Fruit fly (Drosophila melanogaster): ENCODE results near the gene CG7272.

Gene CG7272

DNA sequence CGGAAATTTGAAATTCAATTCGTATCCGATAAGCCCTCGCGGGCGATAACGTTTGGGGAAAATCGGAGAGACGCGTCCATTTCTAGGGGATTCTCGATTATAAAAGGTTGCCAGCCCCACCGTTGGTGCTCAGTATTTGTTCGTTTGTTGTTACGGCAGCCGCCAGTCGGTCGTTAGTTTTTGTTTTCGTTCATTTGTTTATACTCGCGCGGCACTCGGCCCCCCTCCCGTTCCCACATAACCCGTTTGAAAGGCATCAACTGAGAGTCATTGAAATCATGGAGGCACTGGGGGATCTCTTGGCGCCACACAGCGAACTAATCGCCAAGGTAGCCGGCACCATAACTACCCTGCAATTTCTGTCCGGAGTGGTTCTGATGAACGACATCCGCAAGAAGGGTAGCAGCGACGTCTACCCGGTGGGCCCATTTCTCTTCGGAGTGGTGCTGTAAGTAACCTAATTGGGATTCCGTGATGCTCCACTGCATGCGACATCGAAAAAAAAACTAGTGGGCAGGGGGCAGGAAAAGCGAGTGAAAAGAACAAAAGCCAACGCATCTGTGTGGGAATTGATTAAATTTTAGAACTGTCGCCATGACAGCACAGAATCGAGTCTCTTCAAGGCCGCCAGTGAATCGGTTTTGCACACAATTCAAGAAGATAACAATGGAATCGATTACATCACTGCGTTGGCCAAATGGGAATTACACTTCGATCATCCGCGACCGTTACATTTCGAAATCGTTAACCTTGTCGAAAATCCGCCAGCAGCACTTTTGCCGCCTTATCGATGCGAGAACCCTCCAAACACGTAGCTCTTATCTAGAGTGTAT, at the start of gene CG7272:
Gene CG7272 (plus strand): TSS at position 126 of the 833 bp plus-strand sequence.
- peak; percentile 22 for TF ChIP-seq CG7101 (tag; optimal IDR thresholded peaks at IDR 0.05)
- TF ChIP-seq pad (GFP tag; optimal IDR thresholded peaks at IDR 0.05), result no peak
- TF ChIP-seq kay (GFP tag; ENCODE audit: borderline replicate concordance), result no peak
- peak in 1 of 2 experiments; percentile 63 for TF ChIP-seq cnc (optimal IDR thresholded peaks at IDR 0.05)
- peak; percentile 43 for TF ChIP-seq CG12768 (GFP tag; optimal IDR thresholded peaks at IDR 0.05)
- peak; percentile 21 for TF ChIP-seq CG33017 (tag; optimal IDR thresholded peaks at IDR 0.05)
- TF ChIP-seq Mnt (GFP tag; optimal IDR thresholded peaks at IDR 0.05), result peak; percentile 74
- TF ChIP-seq cic (GFP tag; optimal IDR thresholded peaks at IDR 0.05), result peak; percentile 82
- TF ChIP-seq CG14711 (tag; optimal IDR thresholded peaks at IDR 0.05), result no peak
- no peak for TF ChIP-seq Hr96 (GFP tag; optimal IDR thresholded peaks at IDR 0.05)
- peak; percentile 0 for TF ChIP-seq Crg-1 (GFP tag; optimal IDR thresholded peaks at IDR 0.05)
- peak; percentile 16 for TF ChIP-seq CG11617 (GFP tag; optimal IDR thresholded peaks at IDR 0.05)
- TF ChIP-seq CG5204 (GFP tag; optimal IDR thresholded peaks at IDR 0.05), result no peak

DNA sequence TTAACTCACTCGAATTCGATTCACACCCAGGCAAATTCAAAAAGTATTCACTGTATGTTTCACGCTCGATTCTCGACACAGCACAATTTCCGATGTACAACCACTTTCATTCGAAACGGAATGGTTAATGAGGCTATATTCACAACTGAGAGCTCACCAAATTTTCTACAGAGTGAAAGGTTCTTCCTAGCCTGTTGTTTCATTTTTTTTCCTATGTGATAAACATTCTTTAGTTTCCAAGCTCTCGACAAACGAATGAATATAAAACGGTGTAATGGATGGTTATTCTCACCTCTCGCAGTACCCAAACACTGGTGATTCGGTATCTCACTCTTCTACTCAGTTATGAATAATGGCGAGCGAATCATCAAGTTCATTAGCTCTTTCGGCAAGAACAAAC, 26.7 kb upstream of the CG7272 start, which contains the start of gene cocoon:
Gene cocoon (minus strand): TSS at position 101 of the 400 bp plus-strand sequence.
- TF ChIP-seq CG11617 (GFP tag; optimal IDR thresholded peaks at IDR 0.05) (no peak), Hr96 (GFP tag; optimal IDR thresholded peaks at IDR 0.05) (no peak), CG12768 (GFP tag; optimal IDR thresholded peaks at IDR 0.05) (no peak), Mnt (GFP tag; optimal IDR thresholded peaks at IDR 0.05) (no peak), tj (GFP tag; optimal IDR thresholded peaks at IDR 0.05) (no peak), cic (GFP tag; optimal IDR thresholded peaks at IDR 0.05) (no peak), CG1620 (GFP tag; optimal IDR thresholded peaks at IDR 0.05) (no peak), CG5204 (GFP tag; optimal IDR thresholded peaks at IDR 0.05) (no peak), cnc (optimal IDR thresholded peaks at IDR 0.05) (no peak), kay (GFP tag; ENCODE audit: borderline replicate concordance) (no peak), bab1 (GFP tag; optimal IDR thresholded peaks at IDR 0.05) (no peak)

DNA sequence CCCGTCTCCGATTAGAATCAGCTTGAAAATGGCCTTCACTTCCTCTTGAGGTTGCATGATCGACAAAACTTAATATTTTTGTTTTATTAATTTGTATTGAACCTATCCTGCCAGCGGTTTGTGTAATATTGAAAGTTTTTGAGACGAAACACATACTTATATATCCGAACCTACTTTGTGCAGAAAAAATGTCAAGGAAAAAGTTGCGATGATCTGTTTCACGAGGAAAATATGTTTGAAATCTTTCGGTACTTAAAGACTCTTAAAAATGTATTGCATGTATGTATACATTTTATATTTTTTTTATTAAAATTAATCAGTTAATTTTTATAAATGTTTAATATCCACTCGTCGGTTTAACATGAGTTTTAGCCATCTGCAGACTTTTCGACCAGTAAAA, 15.4 kb upstream of the CG7272 start, which contains the start of gene Ran-like:
Gene Ran-like (minus strand): TSS at position 101 of the 400 bp plus-strand sequence.
- TF ChIP-seq CG7101 (tag; optimal IDR thresholded peaks at IDR 0.05), result no peak
- TF ChIP-seq Hr96 (GFP tag; optimal IDR thresholded peaks at IDR 0.05), result no peak
- TF ChIP-seq Mnt (GFP tag; optimal IDR thresholded peaks at IDR 0.05), result no peak
- no peak for TF ChIP-seq CG14711 (tag; optimal IDR thresholded peaks at IDR 0.05)
- no peak for TF ChIP-seq CG1620 (GFP tag; optimal IDR thresholded peaks at IDR 0.05)
- no peak for TF ChIP-seq cnc (optimal IDR thresholded peaks at IDR 0.05)
- no peak for TF ChIP-seq bab1 (GFP tag; optimal IDR thresholded peaks at IDR 0.05)

DNA sequence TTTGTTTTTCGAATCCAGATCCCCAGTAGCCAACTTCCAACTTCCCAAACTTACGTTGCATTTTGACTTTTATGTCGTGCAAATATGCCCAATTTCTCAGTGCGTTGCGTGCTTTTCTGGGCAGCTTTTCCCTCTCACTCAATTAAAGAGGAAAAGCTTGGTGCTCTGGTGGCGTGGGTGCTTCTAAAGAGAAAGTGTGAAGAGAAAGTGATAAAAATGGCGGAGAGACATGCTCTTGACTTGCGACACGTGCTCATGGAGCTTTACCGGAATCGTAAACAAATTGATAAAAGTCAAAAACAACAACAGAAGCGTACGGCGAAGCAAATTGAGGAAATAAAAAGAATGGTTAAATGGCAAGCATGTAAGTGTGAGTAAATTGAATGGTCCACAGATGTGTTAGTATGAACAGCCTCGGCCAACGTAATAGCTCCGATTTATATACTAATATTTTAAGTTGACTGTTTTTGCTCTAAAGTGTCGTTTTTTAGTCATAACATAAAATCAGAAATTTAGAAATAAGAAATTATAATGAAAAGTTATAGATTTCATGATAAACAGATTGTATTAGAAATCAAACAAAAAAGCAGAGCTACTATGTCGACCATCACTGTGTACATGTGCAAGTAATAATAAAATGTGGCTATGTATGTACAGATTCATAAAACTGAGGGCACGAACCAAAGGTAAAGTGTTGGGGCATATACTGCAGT, 6.7 kb upstream of the CG7272 start:
- no peak for TF ChIP-seq CG1620 (GFP tag; optimal IDR thresholded peaks at IDR 0.05)
- TF ChIP-seq kay (GFP tag; ENCODE audit: borderline replicate concordance), result peak; percentile 89
- no peak for TF ChIP-seq CG7101 (tag; optimal IDR thresholded peaks at IDR 0.05)
- peak; percentile 83 for TF ChIP-seq Mnt (GFP tag; optimal IDR thresholded peaks at IDR 0.05)
- TF ChIP-seq Crg-1 (GFP tag; optimal IDR thresholded peaks at IDR 0.05), result no peak
- TF ChIP-seq CG5204 (GFP tag; optimal IDR thresholded peaks at IDR 0.05), result no peak
- TF ChIP-seq tj (GFP tag; optimal IDR thresholded peaks at IDR 0.05), result no peak
- TF ChIP-seq cic (GFP tag; optimal IDR thresholded peaks at IDR 0.05), result peak; percentile 77

DNA sequence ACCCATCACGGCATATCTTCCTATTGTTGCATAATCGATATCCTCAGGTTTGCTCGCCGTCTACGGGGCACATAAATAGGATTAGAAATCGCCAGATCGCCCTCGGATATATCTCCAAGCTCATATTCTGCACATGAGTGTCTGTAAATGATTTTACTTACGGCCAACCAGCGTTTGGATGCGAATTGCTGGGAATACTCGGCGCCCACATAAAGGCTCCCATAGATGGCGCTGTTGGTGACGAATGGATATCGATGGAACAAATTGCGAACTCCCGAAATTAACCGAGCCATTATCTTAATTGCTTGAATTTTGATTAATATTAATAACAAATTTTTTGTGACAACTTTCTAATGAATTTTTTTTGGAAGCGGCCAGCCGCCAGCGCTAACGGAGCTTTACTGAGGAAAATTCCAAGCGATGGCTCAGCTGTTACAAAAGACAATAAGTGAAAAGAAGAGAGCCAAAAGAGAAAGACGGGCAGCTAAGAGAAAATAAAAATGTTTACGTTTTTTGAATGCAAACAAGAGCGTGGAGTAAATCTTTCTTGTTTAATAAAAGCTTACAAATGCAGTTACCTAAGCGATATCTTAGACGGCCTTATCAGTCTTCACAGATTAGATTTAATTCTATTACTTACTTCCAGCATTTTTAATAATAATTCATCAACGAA, 6.0 kb upstream of the CG7272 start:
- TF ChIP-seq kay (GFP tag; ENCODE audit: borderline replicate concordance), result peak; percentile 70
- TF ChIP-seq cic (GFP tag; optimal IDR thresholded peaks at IDR 0.05), result peak; percentile 47
- TF ChIP-seq CG7101 (tag; optimal IDR thresholded peaks at IDR 0.05), result no peak
- TF ChIP-seq CG7045 (GFP tag; optimal IDR thresholded peaks at IDR 0.05), result no peak
- no peak for TF ChIP-seq bab1 (GFP tag; optimal IDR thresholded peaks at IDR 0.05)
- TF ChIP-seq ovo (GFP tag; optimal IDR thresholded peaks at IDR 0.05), result peak; percentile 21
- TF ChIP-seq CG33017 (tag; optimal IDR thresholded peaks at IDR 0.05), result no peak
- peak; percentile 1 for TF ChIP-seq Mnt (GFP tag; optimal IDR thresholded peaks at IDR 0.05)
- no peak for TF ChIP-seq Crg-1 (GFP tag; optimal IDR thresholded peaks at IDR 0.05)

DNA sequence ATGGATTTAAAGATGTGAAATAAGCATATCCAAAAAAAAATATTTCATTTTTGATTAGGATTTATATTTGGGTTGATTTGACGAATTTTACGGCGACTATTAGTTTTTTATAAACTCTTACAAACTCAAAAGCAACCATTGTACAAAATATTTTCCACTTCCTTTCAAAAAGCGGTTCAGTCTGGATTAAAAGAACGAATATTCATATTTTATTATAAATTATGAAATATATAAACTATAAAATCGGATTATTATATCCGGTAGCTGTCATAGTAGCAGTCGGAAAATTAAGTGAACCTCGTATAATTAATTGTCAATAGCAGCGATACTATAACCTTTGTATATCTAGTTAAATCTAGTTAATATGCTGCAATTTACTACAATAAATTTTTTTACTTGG, 5.3 kb upstream of the CG7272 start, which contains the start of gene CG12355:
Gene CG12355 (minus strand): TSS at position 101 of the 400 bp plus-strand sequence.
- no peak for TF ChIP-seq cic (GFP tag; optimal IDR thresholded peaks at IDR 0.05)
- TF ChIP-seq ovo (GFP tag; optimal IDR thresholded peaks at IDR 0.05), result no peak
- TF ChIP-seq Mnt (GFP tag; optimal IDR thresholded peaks at IDR 0.05), result no peak
- TF ChIP-seq CG12768 (GFP tag; optimal IDR thresholded peaks at IDR 0.05), result no peak
- no peak for TF ChIP-seq cnc (optimal IDR thresholded peaks at IDR 0.05)
- no peak for TF ChIP-seq kay (GFP tag; ENCODE audit: borderline replicate concordance)
- no peak for TF ChIP-seq tj (GFP tag; optimal IDR thresholded peaks at IDR 0.05)
- no peak for TF ChIP-seq CG7045 (GFP tag; optimal IDR thresholded peaks at IDR 0.05)
- TF ChIP-seq toe (GFP tag; optimal IDR thresholded peaks at IDR 0.05), result no peak
- TF ChIP-seq CG1620 (GFP tag; optimal IDR thresholded peaks at IDR 0.05), result no peak
- TF ChIP-seq CG33017 (tag; optimal IDR thresholded peaks at IDR 0.05), result no peak
- TF ChIP-seq CG5204 (GFP tag; optimal IDR thresholded peaks at IDR 0.05), result no peak
- TF ChIP-seq CG14711 (tag; optimal IDR thresholded peaks at IDR 0.05), result no peak
- TF ChIP-seq Clk (GFP tag; optimal IDR thresholded peaks at IDR 0.05), result no peak
- TF ChIP-seq pad (GFP tag; optimal IDR thresholded peaks at IDR 0.05), result no peak
